Fruit fly (Drosophila melanogaster) whole organism, embryonic: ENCODE data around the gene CG14227.

Source experiments
- Awh ChIP-seq: fragments of 200-800 bp; sonication (Bioruptor generic); IDR thresholded peaks from 2 replicates; pipeline ENCODE4, ENCODE4 v1.3.6; 2022; ENCODE audit warnings: missing biosample characterization, missing genetic modification characterization
- CG10267 ChIP-seq: fragments of 200-800 bp; sonication (Bioruptor generic); optimal IDR thresholded peaks from 2 replicates; lab custom pipeline; 2018; ENCODE audit warnings: missing biosample characterization, mild to moderate bottlenecking, missing genetic modification characterization, moderate library complexity
- CG11504 ChIP-seq: fragments of 200-800 bp; sonication (Bioruptor generic); optimal IDR thresholded peaks from 3 replicates; lab custom pipeline; 2019; ENCODE audit warnings: missing biosample characterization, mild to moderate bottlenecking, missing genetic modification characterization, moderate library complexity
- CG11695 ChIP-seq: fragments of 200-800 bp; sonication (Bioruptor generic); IDR thresholded peaks from 3 replicates; pipeline ENCODE4 v1.3.6; 2022; ENCODE audit warnings: missing biosample characterization, missing genetic modification characterization
- CG12391 ChIP-seq: fragments of 200-800 bp; sonication (Bioruptor generic); optimal IDR thresholded peaks from 3 replicates; lab custom pipeline; 2018; ENCODE audit warnings: missing biosample characterization, mild to moderate bottlenecking, missing genetic modification characterization, moderate library complexity
- CG12659 ChIP-seq: fragments of 200-800 bp; sonication (Bioruptor generic); optimal IDR thresholded peaks from 3 replicates; lab custom pipeline; 2017; ENCODE audit warnings: mild to moderate bottlenecking, missing biosample characterization, missing genetic modification reagents, missing genetic modification characterization
- CG15696 ChIP-seq: fragments of 200-800 bp; sonication (Bioruptor generic); optimal IDR thresholded peaks from 2 replicates; lab custom pipeline; 2019; ENCODE audit warnings: missing biosample characterization, mild to moderate bottlenecking, missing genetic modification characterization, moderate library complexity
- CG16813 ChIP-seq: fragments of 200-800 bp; sonication (Bioruptor generic); IDR thresholded peaks from 3 replicates; pipeline ENCODE4 v1.3.6; 2022; ENCODE audit warnings: missing biosample characterization, missing genetic modification characterization; ENCODE audit not compliant: partially characterized antibody
- CG17361 ChIP-seq: fragments of 200-800 bp; sonication (Bioruptor generic); IDR thresholded peaks from 3 replicates; pipeline ENCODE4 v1.3.6; 2022; ENCODE audit warnings: missing biosample characterization, missing genetic modification characterization
- CG2120 ChIP-seq: fragments of 200-800 bp; sonication (Bioruptor generic); optimal IDR thresholded peaks from 3 replicates; lab custom pipeline; 2016; ENCODE audit warnings: missing biosample characterization, missing genetic modification characterization
- CG2712 ChIP-seq: fragments of 200-800 bp; optimal IDR thresholded peaks from 3 replicates; lab custom pipeline; 2019; ENCODE audit warnings: missing biosample characterization, mild to moderate bottlenecking, missing genetic modification characterization, moderate library complexity
- CG30403 ChIP-seq: fragments of 200-800 bp; sonication (Bioruptor generic); optimal IDR thresholded peaks from 3 replicates; lab custom pipeline; 2016; ENCODE audit warnings: missing biosample characterization, missing genetic modification characterization
- CG31388 ChIP-seq: fragments of 200-800 bp; sonication (Bioruptor generic); optimal IDR thresholded peaks from 2 replicates; lab custom pipeline; 2016; ENCODE audit warnings: missing biosample characterization, missing genetic modification characterization
- CG34422 ChIP-seq: fragments of 200-800 bp; sonication (Bioruptor generic); IDR thresholded peaks from 3 replicates; pipeline ENCODE4 v1.3.6; 2022; ENCODE audit warnings: missing biosample characterization, missing genetic modification characterization
- CG3995 ChIP-seq: fragments of 200-800 bp; sonication (Bioruptor generic); optimal IDR thresholded peaks from 3 replicates; lab custom pipeline; 2016; ENCODE audit warnings: missing biosample characterization, missing genetic modification characterization
- CG4404 ChIP-seq: fragments of 200-800 bp; sonication (Bioruptor generic); IDR thresholded peaks from 2 replicates; pipeline ENCODE4 v1.3.6; 2022; ENCODE audit warnings: missing biosample characterization, missing genetic modification characterization
- CG4617 ChIP-seq: fragments of 200-800 bp; sonication (Bioruptor generic); optimal IDR thresholded peaks from 3 replicates; lab custom pipeline; 2016; ENCODE audit warnings: missing biosample characterization, missing genetic modification characterization, borderline replicate concordance
- CG8478 ChIP-seq: fragments of >200 bp; optimal IDR thresholded peaks from 2 replicates; lab custom pipeline; 2018
- CG9797 ChIP-seq: fragments of 200-800 bp; sonication (Bioruptor generic); optimal IDR thresholded peaks from 3 replicates; lab custom pipeline; 2018; ENCODE audit warnings: missing biosample characterization, mild to moderate bottlenecking, missing genetic modification characterization
- Doc2 ChIP-seq: fragments of 200-800 bp; sonication (Bioruptor generic); IDR thresholded peaks from 2 replicates; pipeline ENCODE4 v1.3.6; 2022; ENCODE audit warnings: missing biosample characterization, missing genetic modification characterization
- E2f2 ChIP-seq: fragments of 200-800 bp; sonication (Bioruptor generic); IDR thresholded peaks from 2 replicates; pipeline ENCODE4 v1.3.6; 2022; ENCODE audit warnings: missing biosample characterization, missing genetic modification characterization
- Ets65A ChIP-seq: fragments of 200-800 bp; sonication (Bioruptor generic); peaks from one replicate; lab custom pipeline; 2016; ENCODE audit warnings: missing biosample characterization, missing genetic modification characterization
- Fer1 ChIP-seq: fragments of 200-800 bp; sonication (Bioruptor generic); optimal IDR thresholded peaks from 2 replicates; lab custom pipeline; 2017; ENCODE audit warnings: missing biosample characterization, mild to moderate bottlenecking, missing genetic modification characterization
- HmgZ ChIP-seq: fragments of 200-800 bp; sonication (Bioruptor generic); optimal IDR thresholded peaks from 2 replicates; lab custom pipeline; 2018; ENCODE audit warnings: missing biosample characterization, mild to moderate bottlenecking, missing genetic modification characterization
- Hmx ChIP-seq: fragments of 200-800 bp; sonication (Bioruptor generic); optimal IDR thresholded peaks from 2 replicates; lab custom pipeline; 2016; ENCODE audit warnings: missing biosample characterization, missing genetic modification characterization
- Med ChIP-seq: fragments of 200-800 bp; sonication (Bioruptor generic); peaks from one replicate; lab custom pipeline; 2016; ENCODE audit warnings: missing biosample characterization, missing genetic modification characterization, mild to moderate bottlenecking, inconsistent platforms, moderate library complexity
- Nf-YC ChIP-seq: fragments of 200-800 bp; optimal IDR thresholded peaks from 3 replicates; lab custom pipeline; 2019; ENCODE audit warnings: missing biosample characterization, mild to moderate bottlenecking, missing genetic modification characterization, moderate library complexity
- Xbp1 ChIP-seq: fragments of 200-800 bp; sonication (Bioruptor generic); optimal IDR thresholded peaks from 3 replicates; lab custom pipeline; 2016; ENCODE audit warnings: missing biosample characterization, mild to moderate bottlenecking, missing genetic modification characterization
- Xrp1 ChIP-seq: fragments of 200-800 bp; sonication (Bioruptor generic); IDR thresholded peaks from 2 replicates; pipeline ENCODE4 v1.3.6; 2022; ENCODE audit warnings: missing biosample characterization, missing genetic modification characterization
- ato ChIP-seq: fragments of 200-800 bp; sonication (Bioruptor generic); IDR thresholded peaks from 2 replicates; pipeline ENCODE4 v1.3.6; 2022; ENCODE audit warnings: missing biosample characterization, missing genetic modification characterization; ENCODE audit not compliant: partially characterized antibody
- dpn ChIP-seq, 2 experiments: fragments of 200-800 bp; sonication (Bioruptor generic); optimal IDR thresholded peaks; 3 replicates each; lab custom pipeline; 2016; ENCODE audit warnings: missing biosample characterization in 2 of 2, missing genetic modification characterization in 2 of 2
- gcm ChIP-seq: fragments of 200-800 bp; sonication (Bioruptor generic); optimal IDR thresholded peaks from 2 replicates; lab custom pipeline; 2019; ENCODE audit warnings: missing biosample characterization, mild to moderate bottlenecking, missing genetic modification characterization, moderate library complexity
- gem ChIP-seq: fragments of 200-800 bp; sonication (Bioruptor generic); optimal IDR thresholded peaks from 2 replicates; lab custom pipeline; 2019; ENCODE audit warnings: missing biosample characterization, mild to moderate bottlenecking, missing genetic modification characterization, moderate library complexity
- hbn ChIP-seq: fragments of 200-800 bp; sonication (Bioruptor generic); IDR thresholded peaks from 2 replicates; pipeline ENCODE4 v1.3.6; 2022; ENCODE audit warnings: missing biosample characterization, missing genetic modification characterization; ENCODE audit not compliant: partially characterized antibody
- inv ChIP-seq: fragments of 200-800 bp; sonication (Bioruptor generic); IDR thresholded peaks from 2 replicates; pipeline ENCODE4 v1.3.6; 2022; ENCODE audit warnings: missing biosample characterization, missing genetic modification characterization; ENCODE audit not compliant: partially characterized antibody
- knrl ChIP-seq: fragments of 200-800 bp; sonication (Bioruptor generic); IDR thresholded peaks from 3 replicates; pipeline ENCODE4 v1.3.6; 2022; ENCODE audit warnings: missing biosample characterization, missing genetic modification characterization; ENCODE audit not compliant: partially characterized antibody
- lbe ChIP-seq: fragments of 200-800 bp; sonication (Bioruptor generic); optimal IDR thresholded peaks from 2 replicates; lab custom pipeline; 2016; ENCODE audit warnings: missing biosample characterization, mild to moderate bottlenecking, missing genetic modification characterization
- lola ChIP-seq, 3 experiments: fragments of >200 bp in 2 of 3; fragments of 200-800 bp in 1 of 3; sonication (Bioruptor generic) in 1 of 3; optimal IDR thresholded peaks; 2 replicates each; lab custom pipeline; 2017 to 2019; ENCODE audit warnings: missing biosample characterization in 3 of 3, missing genetic modification characterization in 3 of 3, mild to moderate bottlenecking in 1 of 3, moderate library complexity in 1 of 3
- nmo ChIP-seq: fragments of 200-800 bp; sonication (Bioruptor generic); optimal IDR thresholded peaks from 2 replicates; lab custom pipeline; 2018; ENCODE audit warnings: missing biosample characterization, mild to moderate bottlenecking, missing genetic modification characterization, moderate library complexity
- pan ChIP-seq, 4 experiments: fragments of >200 bp in 3 of 4; fragments of 200-800 bp in 1 of 4; sonication (Bioruptor generic) in 1 of 4; optimal IDR thresholded peaks in 3 of 4; IDR thresholded peaks in 1 of 4; 2 replicates each; pipeline versions ENCODE4 v1.3.6 to Lab custom; 2017 to 2022; ENCODE audit warnings: missing biosample characterization in 2 of 4, missing genetic modification characterization in 2 of 4, mixed read lengths in 1 of 4
- prd ChIP-seq, 3 experiments: fragments of >200 bp in 2 of 3; fragments of 200-800 bp in 1 of 3; sonication (Bioruptor generic) in 1 of 3; optimal IDR thresholded peaks in 2 of 3; IDR thresholded peaks in 1 of 3; 2 replicates in 2 of 3; 3 replicates in 1 of 3; pipeline versions ENCODE4 v1.3.6 to Lab custom; 2017 to 2022; ENCODE audit warnings: missing biosample characterization in 1 of 3, missing genetic modification characterization in 1 of 3
- pzg ChIP-seq: fragments of 200-800 bp; sonication (Bioruptor generic); optimal IDR thresholded peaks from 3 replicates; lab custom pipeline; 2018; ENCODE audit warnings: missing biosample characterization, mild to moderate bottlenecking, missing genetic modification characterization, moderate library complexity
- row ChIP-seq: fragments of 200-800 bp; sonication (Bioruptor generic); IDR thresholded peaks from 3 replicates; pipeline ENCODE4 v1.3.6; 2022; ENCODE audit warnings: missing biosample characterization, missing genetic modification characterization
- sens ChIP-seq: fragments of 200-800 bp; sonication (Bioruptor generic); peaks from one replicate; lab custom pipeline; 2016; ENCODE audit warnings: missing biosample characterization, missing genetic modification characterization
- stwl ChIP-seq: fragments of 200-800 bp; sonication (Bioruptor generic); optimal IDR thresholded peaks from 3 replicates; lab custom pipeline; 2018; ENCODE audit warnings: missing biosample characterization, mild to moderate bottlenecking, missing genetic modification characterization, moderate library complexity
- tna ChIP-seq: fragments of 200-800 bp; sonication (Bioruptor generic); IDR thresholded peaks from 2 replicates; pipeline ENCODE4 v1.3.6; 2022; ENCODE audit warnings: missing biosample characterization, missing genetic modification characterization; ENCODE audit not compliant: partially characterized antibody
- vvl ChIP-seq: fragments of 200-800 bp; sonication (Bioruptor generic); IDR thresholded peaks from 2 replicates; pipeline ENCODE4 v1.3.6; 2022; ENCODE audit warnings: missing biosample characterization, missing genetic modification characterization
- wdn ChIP-seq: fragments of 200-800 bp; sonication (Bioruptor generic); IDR thresholded peaks from 2 replicates; pipeline ENCODE4 v1.3.6; 2022; ENCODE audit warnings: missing biosample characterization, missing genetic modification characterization

The CG14227 gene

dm6 chrX:19701611-19702010, 12.9 kb upstream of the CG14227 start, which contains the start of gene Tcs4 (continued):
- TF ChIP-seq row (GFP tag; lab: Robert Waterston, UW), result peak; percentile 76
- peak; percentile 5 for TF ChIP-seq Fer1
- TF ChIP-seq CG4617 (GFP tag; lab: Kevin White, UChicago), result peak; percentile 20
- TF ChIP-seq wdn (GFP tag; lab: Robert Waterston, UW), result no peak
- TF ChIP-seq CG12659 (GFP tag; lab: Kevin White, UChicago), result peak; percentile 39
- peak; percentile 56; the same call in 1 of the 2 replicates for TF ChIP-seq hbn (GFP tag; lab: Robert Waterston, UW)
- peak; percentile 42 for TF ChIP-seq Xbp1
- peak; percentile 44 for TF ChIP-seq CG30403
- TF ChIP-seq CG17361 (GFP tag; lab: Robert Waterston, UW), result 0 out of 3 replicates have a peak, but pooled peaks have one; percentile 33
- TF ChIP-seq CG11695 (GFP tag; lab: Robert Waterston, UW), result 0 out of 3 replicates have a peak, but pooled peaks have one; percentile 18
- peak; percentile 42; the same call in 2 of the 3 replicates for TF ChIP-seq CG16813 (GFP tag; lab: Robert Waterston, UW)
- peak; percentile 76 for TF ChIP-seq Med (GFP tag; lab: Kevin White, UChicago)
- TF ChIP-seq inv (GFP tag; lab: Robert Waterston, UW), result 0 out of 2 replicates have a peak, but pooled peaks have one; percentile 7
- peak; percentile 1 for TF ChIP-seq lbe (GFP tag; lab: Kevin White, UChicago)
- TF ChIP-seq CG9797, result peak; percentile 70
- TF ChIP-seq CG2712 (tag; lab: Kevin White, UChicago), result peak; percentile 60
- TF ChIP-seq CG15696 (tag; lab: Kevin White, UChicago), result peak; percentile 30
- TF ChIP-seq Awh (GFP tag; lab: Robert Waterston, UW), result no peak
- TF ChIP-seq pan (optimal IDR thresholded peaks at IDR 0.05; lab: Kevin White, UChicago), result no peak
- peak in 1 of 2 experiments; percentile 21 for TF ChIP-seq pan (GFP tag; optimal IDR thresholded peaks at IDR 0.05 in 1 of 2, IDR thresholded peaks at IDR 0.05 in 1 of 2)
- TF ChIP-seq CG31388, result no peak
- peak; percentile 42; the same call in 1 of the 3 replicates for TF ChIP-seq knrl (GFP tag; lab: Robert Waterston, UW)
- no peak for TF ChIP-seq CG8478
- TF ChIP-seq gem (tag; lab: Kevin White, UChicago), result peak; percentile 71
- TF ChIP-seq tna, result no peak
- TF ChIP-seq CG34422, result peak; percentile 34; the same call in 1 of the 3 replicates
- peak; percentile 67 for TF ChIP-seq Ets65A (GFP tag; lab: Kevin White, UChicago)
- peak; percentile 43 for TF ChIP-seq pzg (GFP tag; lab: Kevin White, UChicago)
- TF ChIP-seq Doc2 (GFP tag; lab: Robert Waterston, UW), result no peak
- TF ChIP-seq CG10267, result peak; percentile 56
- no peak for TF ChIP-seq CG11504 (tag; lab: Kevin White, UChicago)
- TF ChIP-seq Hmx, result no peak
- peak; percentile 16 for TF ChIP-seq CG2120 (GFP tag; lab: Kevin White, UChicago)
- peak; percentile 21 for TF ChIP-seq HmgZ (tag; lab: Kevin White, UChicago)
- TF ChIP-seq vvl (GFP tag; lab: Robert Waterston, UW), result peak; percentile 71
- TF ChIP-seq sens, result peak; percentile 62
- peak; percentile 51 for TF ChIP-seq E2f2 (GFP tag; lab: Robert Waterston, UW)
- peak in 1 of 2 experiments; percentile 28 for TF ChIP-seq dpn (GFP tag; optimal IDR thresholded peaks at IDR 0.05; lab: Kevin White, UChicago)
- TF ChIP-seq nmo, result peak; percentile 48
- peak; percentile 19 for TF ChIP-seq Nf-YC (tag; lab: Kevin White, UChicago)
- TF ChIP-seq prd (optimal IDR thresholded peaks at IDR 0.05; lab: Kevin White, UChicago), result no peak
- peak; percentile 26; the same call in 1 of the 3 replicates for TF ChIP-seq prd (GFP tag; IDR thresholded peaks at IDR 0.05; lab: Robert Waterston, UW)
- peak; percentile 63 for TF ChIP-seq CG12391 (tag; lab: Kevin White, UChicago)
- TF ChIP-seq lola (GFP tag; optimal IDR thresholded peaks at IDR 0.05; lab: Kevin White, UChicago), result peak in 1 of 3 experiments; percentile 46
- peak; percentile 3 for TF ChIP-seq gcm (GFP tag; lab: Kevin White, UChicago)
- peak; percentile 43; the same call in 1 of the 2 replicates for TF ChIP-seq Xrp1 (GFP tag; lab: Robert Waterston, UW)
- TF ChIP-seq ato, result 0 out of 2 replicates have a peak, but pooled peaks have one; percentile 26
- peak; percentile 100 for TF ChIP-seq stwl (tag; lab: Kevin White, UChicago)
- no peak for TF ChIP-seq CG4404
- TF ChIP-seq CG3995 (GFP tag; lab: Kevin White, UChicago), result no peak
